Worm (Caenorhabditis elegans): ENCODE results near the gene srt-50.

srt-50 gene

DNA sequence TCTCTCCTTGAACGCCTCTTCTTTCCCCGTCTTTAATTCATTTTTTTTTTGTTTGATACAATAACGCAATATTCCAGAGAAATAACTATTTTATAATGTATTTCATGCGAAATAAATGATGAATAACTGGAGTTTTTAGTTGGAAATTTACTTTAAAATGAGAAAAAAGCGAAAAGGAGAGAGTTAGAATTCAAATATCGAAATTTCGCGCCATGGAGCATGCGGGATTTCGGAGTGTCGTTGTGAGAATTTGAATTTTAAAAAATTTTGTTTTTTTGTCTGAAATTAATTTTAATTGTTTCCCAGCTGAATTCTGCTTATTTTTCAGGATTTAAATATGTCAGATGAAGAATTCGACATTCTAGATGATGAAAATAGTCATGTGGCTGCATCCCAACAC lies 49.1 kb upstream of the srt-50 start, which contains the start of gene fcd-2 (continued):
- no peak for TF ChIP-seq ceh-44 (GFP tag; IDR thresholded peaks at IDR 0.05)
- no peak for TF ChIP-seq dmd-9 (GFP tag; IDR thresholded peaks at IDR 0.05)
- TF ChIP-seq madf-5 (GFP tag; IDR thresholded peaks at IDR 0.05): no peak
- no peak for TF ChIP-seq F10B5.3 (tag; optimal IDR thresholded peaks at IDR 0.05)
- TF ChIP-seq pha-4 (GFP tag; IDR thresholded peaks at IDR 0.05): 0 out of 2 replicates have a peak, but pooled peaks have one; percentile 28
- TF ChIP-seq pha-4 (tag; optimal IDR thresholded peaks at IDR 0.05): no peak
- no peak for TF ChIP-seq T26A8.4 (GFP tag; IDR thresholded peaks at IDR 0.05)
- no peak for TF ChIP-seq nhr-111 (GFP tag; optimal IDR thresholded peaks at IDR 0.05)
- no peak for TF ChIP-seq nhr-77 (tag; optimal IDR thresholded peaks at IDR 0.05)
- no peak for TF ChIP-seq R02D3.7 (tag; optimal IDR thresholded peaks at IDR 0.05)
- TF ChIP-seq lin-13 (GFP tag; optimal IDR thresholded peaks at IDR 0.05): no peak
- TF ChIP-seq dmd-6 (GFP tag; IDR thresholded peaks at IDR 0.05): no peak
- no peak for TF ChIP-seq F37D6.2 (tag; optimal IDR thresholded peaks at IDR 0.05)
- TF ChIP-seq madf-9 (GFP tag; conservative IDR thresholded peaks at IDR 0.05): no peak
- TF ChIP-seq php-3 (GFP tag; IDR thresholded peaks at IDR 0.05): no peak
- no peak for TF ChIP-seq egl-27 (tag; optimal IDR thresholded peaks at IDR 0.05)
- TF ChIP-seq ztf-11 (tag; optimal IDR thresholded peaks at IDR 0.05): no peak
- no peak for TF ChIP-seq saeg-2 (GFP tag; IDR thresholded peaks at IDR 0.05)
- no peak for TF ChIP-seq hlh-11 (tag; optimal IDR thresholded peaks at IDR 0.05)
- TF ChIP-seq T20F7.1 (GFP tag; optimal IDR thresholded peaks at IDR 0.05): no peak
- no peak for TF ChIP-seq nhr-48 (tag; optimal IDR thresholded peaks at IDR 0.05)
- TF ChIP-seq nhr-10 (tag; optimal IDR thresholded peaks at IDR 0.05): no peak
- TF ChIP-seq zfp-3 (GFP tag; conservative IDR thresholded peaks at IDR 0.05): no peak
- TF ChIP-seq lir-3 (tag; optimal IDR thresholded peaks at IDR 0.05): no peak
- TF ChIP-seq Y75B8A.6 (GFP tag; IDR thresholded peaks at IDR 0.05): no peak
- TF ChIP-seq daf-16 (GFP tag; optimal IDR thresholded peaks at IDR 0.05): no peak
- peak; percentile 6 for TF ChIP-seq daf-16 (tag; optimal IDR thresholded peaks at IDR 0.05)

DNA sequence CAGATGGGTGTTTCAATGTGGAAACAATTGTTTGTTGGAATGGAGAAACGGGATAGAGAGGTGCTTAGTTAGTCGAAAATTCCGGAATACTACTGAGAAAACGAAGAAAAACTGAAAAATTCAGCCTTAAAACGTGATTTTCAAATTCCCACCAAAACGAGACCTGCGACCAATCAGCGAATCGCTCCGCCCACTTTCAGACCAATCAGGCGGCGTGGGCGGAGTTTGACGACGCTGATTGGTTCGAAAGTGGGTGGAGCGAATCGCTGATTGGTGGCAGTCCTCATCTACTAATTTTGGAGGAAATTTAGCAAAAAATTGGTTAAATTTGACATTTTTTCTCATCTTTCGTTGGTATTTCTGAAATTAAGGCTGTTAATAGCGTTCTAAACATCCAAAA lies 47.2 kb upstream of the srt-50 start:
- TF ChIP-seq dpl-1 (GFP tag; optimal IDR thresholded peaks at IDR 0.05) (no peak), pha-4 (GFP tag; IDR thresholded peaks at IDR 0.05) (no peak), pha-4 (tag; optimal IDR thresholded peaks at IDR 0.05) (no peak), cey-2 (tag; optimal IDR thresholded peaks at IDR 0.05; ENCODE audit: borderline replicate concordance, insufficient read depth) (no peak), aha-1 (tag) (no peak), ceh-82 (tag; optimal IDR thresholded peaks at IDR 0.05) (no peak), R02D3.7 (tag; optimal IDR thresholded peaks at IDR 0.05) (no peak), egl-43 (GFP tag; IDR thresholded peaks at IDR 0.05) (no peak), T26A8.4 (GFP tag; IDR thresholded peaks at IDR 0.05) (no peak), Y105C5A.15 (GFP tag; IDR thresholded peaks at IDR 0.05) (no peak), F49E8.2 (tag; optimal IDR thresholded peaks at IDR 0.05; ENCODE audit: borderline replicate concordance) (no peak), ceh-20 (GFP tag; IDR thresholded peaks at IDR 0.05) (no peak)

DNA sequence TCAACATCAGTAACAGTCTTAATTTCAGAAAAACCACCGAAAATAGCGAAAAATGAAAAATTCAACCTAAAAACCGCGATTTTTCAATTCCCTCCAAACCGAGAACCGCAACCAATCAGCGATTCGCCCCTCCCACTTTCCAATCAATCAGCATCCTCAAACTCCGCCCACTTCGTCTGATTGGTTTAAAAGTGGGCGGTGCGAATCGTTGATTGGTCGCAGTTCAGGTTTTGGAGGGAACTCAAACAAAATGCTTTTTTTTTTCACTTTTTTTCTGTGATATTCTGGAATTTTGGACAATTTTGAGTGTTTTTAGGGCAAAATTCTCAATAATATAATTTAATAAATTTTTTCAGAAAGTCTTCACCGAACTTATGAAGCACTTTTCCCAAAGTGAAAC lies 46.6 kb upstream of the srt-50 start:
- TF ChIP-seq daf-8 (GFP tag; IDR thresholded peaks at IDR 0.05) (no peak), mxl-2 (GFP tag; conservative IDR thresholded peaks at IDR 0.05) (no peak), tra-1 (GFP tag; IDR thresholded peaks at IDR 0.05) (no peak), fos-1 (tag; optimal IDR thresholded peaks at IDR 0.05) (no peak), dve-1 (tag; optimal IDR thresholded peaks at IDR 0.05; ENCODE audit: insufficient read depth) (no peak), nhr-237 (tag; optimal IDR thresholded peaks at IDR 0.05) (no peak), tag-97 (GFP tag; IDR thresholded peaks at IDR 0.05) (no peak), ztf-7 (tag; optimal IDR thresholded peaks at IDR 0.05) (no peak), nhr-42 (GFP tag; IDR thresholded peaks at IDR 0.05) (no peak), jun-1 (tag; optimal IDR thresholded peaks at IDR 0.05) (no peak), lir-3 (tag; optimal IDR thresholded peaks at IDR 0.05) (no peak), vab-7 (GFP tag; IDR thresholded peaks at IDR 0.05) (no peak), T26A8.4 (GFP tag; IDR thresholded peaks at IDR 0.05) (no peak), ceh-62 (tag; optimal IDR thresholded peaks at IDR 0.05) (no peak), ZK337.2 (GFP tag; IDR thresholded peaks at IDR 0.05) (no peak), R02D3.7 (tag; optimal IDR thresholded peaks at IDR 0.05) (no peak)
